Worm (Caenorhabditis elegans) whole organism, young adult: ENCODE results near the gene rbm-42.
A peak's percentile ranks its signal among the peaks of the same experiment; 100 is the strongest.

Experiments used
- B0035.1 ChIP-seq: sonication (generic microtip); optimal IDR thresholded peaks from 2 replicates; lab custom pipeline; 2016; ENCODE audit warnings: missing genetic modification characterization, mild to moderate bottlenecking, missing compliant biosample characterization, missing genotype, missing genetic modification reagents
- C17E4.6 ChIP-seq: fragments of 200-800 bp; sonication (Bioruptor generic); IDR thresholded peaks from 2 replicates; pipeline ENCODE4 v1.3.6; 2022; ENCODE audit warnings: missing genetic modification reagents, missing genetic modification characterization, missing compliant biosample characterization
- D2030.7 ChIP-seq: fragments of 200-800 bp; sonication (Bioruptor generic); IDR thresholded peaks from 2 replicates; pipeline ENCODE4 v1.3.6; 2022; ENCODE audit warnings: missing genetic modification reagents, missing genetic modification characterization, missing compliant biosample characterization
- F10E7.11 ChIP-seq: sonication (generic microtip); optimal IDR thresholded peaks from 2 replicates; lab custom pipeline; 2017; ENCODE audit warnings: mild to moderate bottlenecking, missing genetic modification characterization, moderate library complexity, missing compliant biosample characterization
- F23B12.7 ChIP-seq: sonication (generic microtip); optimal IDR thresholded peaks from 2 replicates; lab custom pipeline; 2017; ENCODE audit warnings: missing genetic modification characterization, mild to moderate bottlenecking, missing compliant biosample characterization, antibody characterized with exemption, moderate library complexity; ENCODE audit not compliant: insufficient read depth
- F39B2.1 ChIP-seq: fragments of 200-800 bp; sonication (Bioruptor generic); IDR thresholded peaks from 2 replicates; pipeline ENCODE4 v1.3.6; 2022; ENCODE audit warnings: missing genetic modification reagents, missing genetic modification characterization, missing compliant biosample characterization
- K11D2.4 ChIP-seq: fragments of 200-800 bp; sonication (Bioruptor generic); IDR thresholded peaks from 2 replicates; pipeline ENCODE4 v1.3.6; 2022; ENCODE audit warnings: missing genetic modification reagents, missing genetic modification characterization, missing compliant biosample characterization
- K12H6.12 ChIP-seq: fragments of 200-800 bp; sonication (Bioruptor generic); optimal IDR thresholded peaks from 2 replicates; lab custom pipeline; 2018; ENCODE audit warnings: mild to moderate bottlenecking, missing genetic modification characterization, missing compliant biosample characterization
- T26A5.8 ChIP-seq: sonication (generic microtip); optimal IDR thresholded peaks from 2 replicates; lab custom pipeline; 2016; ENCODE audit warnings: missing genetic modification characterization, missing compliant biosample characterization
- Y56A3A.18 ChIP-seq: fragments of 200-800 bp; sonication (Bioruptor generic); IDR thresholded peaks from 2 replicates; pipeline ENCODE4 v1.3.6; 2022; ENCODE audit warnings: missing genetic modification reagents, missing genetic modification characterization, missing compliant biosample characterization
- ZK185.1 ChIP-seq: sonication (generic microtip); optimal IDR thresholded peaks from 2 replicates; lab custom pipeline; 2016; ENCODE audit warnings: mild to moderate bottlenecking, missing genetic modification characterization, missing compliant biosample characterization; ENCODE audit not compliant: poor library complexity, severe bottlenecking
- aptf-3 ChIP-seq: fragments of 200-800 bp; sonication (Bioruptor generic); IDR thresholded peaks from 2 replicates; pipeline ENCODE4 v1.3.6; 2022; ENCODE audit warnings: missing genetic modification characterization, missing compliant biosample characterization
- attf-3 ChIP-seq: fragments of 200-800 bp; sonication (Bioruptor generic); conservative IDR thresholded peaks from 2 replicates; pipeline ENCODE4 v1.3.6; 2022; ENCODE audit warnings: missing genetic modification reagents, missing genetic modification characterization, missing compliant biosample characterization
- bed-1 ChIP-seq: fragments of 200-800 bp; sonication (Bioruptor generic); IDR thresholded peaks from 2 replicates; pipeline ENCODE4 v1.3.6; 2022; ENCODE audit warnings: missing genetic modification reagents, missing genetic modification characterization, missing compliant biosample characterization
- cebp-2 ChIP-seq: fragments of 200-800 bp; sonication (Bioruptor generic); IDR thresholded peaks from 2 replicates; pipeline ENCODE4 v1.3.6; 2022; ENCODE audit warnings: missing genetic modification characterization, missing compliant biosample characterization
- ceh-27 ChIP-seq: fragments of 200-800 bp; sonication (Bioruptor generic); optimal IDR thresholded peaks from 2 replicates; lab custom pipeline; 2018; ENCODE audit warnings: mild to moderate bottlenecking, missing genetic modification characterization, moderate library complexity, missing compliant biosample characterization
- ceh-40 ChIP-seq: fragments of 200-800 bp; sonication (Bioruptor generic); IDR thresholded peaks from 2 replicates; pipeline ENCODE4 v1.3.6; 2022; ENCODE audit warnings: missing genetic modification characterization, missing compliant biosample characterization
- chd-7 ChIP-seq: sonication (generic microtip); optimal IDR thresholded peaks from 2 replicates; lab custom pipeline; 2016; ENCODE audit warnings: mild to moderate bottlenecking, missing genetic modification characterization, moderate library complexity, missing compliant biosample characterization
- die-1 ChIP-seq: sonication (generic microtip); optimal IDR thresholded peaks from 2 replicates; lab custom pipeline; 2016; ENCODE audit warnings: missing genotype, mild to moderate bottlenecking, missing genetic modification characterization, missing compliant biosample characterization
- dox-1 ChIP-seq: fragments of 200-800 bp; sonication (Bioruptor generic); IDR thresholded peaks from 2 replicates; pipeline ENCODE4 v1.3.6; 2022; ENCODE audit warnings: missing genetic modification reagents, missing genetic modification characterization, missing compliant biosample characterization
- dpl-1 ChIP-seq: fragments of 150-350 bp; optimal IDR thresholded peaks from 2 replicates; lab custom pipeline; 2014; ENCODE audit warnings: missing biosample characterization, missing genetic modification reagents, missing genetic modification characterization
- efl-1 ChIP-seq: fragments of 150-350 bp; optimal IDR thresholded peaks from 2 replicates; lab custom pipeline; 2014; ENCODE audit warnings: missing biosample characterization, missing genetic modification reagents, missing genetic modification characterization
- egl-44 ChIP-seq: fragments of 200-800 bp; sonication (Bioruptor generic); IDR thresholded peaks from 2 replicates; pipeline ENCODE4 v1.3.6; 2022; ENCODE audit warnings: missing genetic modification reagents, missing genetic modification characterization, missing compliant biosample characterization
- hlh-12 ChIP-seq: sonication (generic microtip); optimal IDR thresholded peaks from 2 replicates; lab custom pipeline; 2016; ENCODE audit warnings: missing genetic modification characterization, missing compliant biosample characterization
- let-526 ChIP-seq: fragments of 200-800 bp; sonication (Bioruptor generic); IDR thresholded peaks from 2 replicates; pipeline ENCODE4 v1.3.6; 2022; ENCODE audit warnings: missing genetic modification reagents, missing genetic modification characterization, missing compliant biosample characterization
- lin-26 ChIP-seq: fragments of 200-800 bp; sonication (Bioruptor generic); IDR thresholded peaks from 2 replicates; pipeline ENCODE4 v1.3.6; 2022; ENCODE audit warnings: missing genetic modification reagents, missing genetic modification characterization, missing compliant biosample characterization
- lir-1 ChIP-seq: fragments of 200-800 bp; sonication (Bioruptor generic); conservative IDR thresholded peaks from 2 replicates; pipeline ENCODE4 v1.3.6; 2022; ENCODE audit warnings: missing genetic modification reagents, missing genetic modification characterization, missing compliant biosample characterization
- lsy-27 ChIP-seq: sonication (generic microtip); optimal IDR thresholded peaks from 2 replicates; lab custom pipeline; 2017; ENCODE audit warnings: missing genetic modification characterization, mild to moderate bottlenecking, missing compliant biosample characterization, antibody characterized with exemption, missing genotype, borderline replicate concordance; ENCODE audit not compliant: insufficient read depth
- madf-6 ChIP-seq: fragments of 200-800 bp; sonication (Bioruptor generic); IDR thresholded peaks from 2 replicates; pipeline ENCODE4 v1.3.6; 2022; ENCODE audit warnings: missing genetic modification reagents, missing genetic modification characterization, missing compliant biosample characterization
- madf-8 ChIP-seq: fragments of 200-800 bp; sonication (Bioruptor generic); conservative IDR thresholded peaks from 2 replicates; pipeline ENCODE4 v1.3.6; 2022; ENCODE audit warnings: missing genetic modification reagents, missing genetic modification characterization, missing compliant biosample characterization
- mes-4 ChIP-seq: sonication (generic microtip); optimal IDR thresholded peaks from 2 replicates; lab custom pipeline; 2016; ENCODE audit warnings: missing genotype, missing genetic modification characterization, missing compliant biosample characterization
- mxl-1 ChIP-seq: sonication (generic microtip); optimal IDR thresholded peaks from 2 replicates; lab custom pipeline; 2016; ENCODE audit warnings: missing genetic modification characterization, missing compliant biosample characterization
- nfya-2 ChIP-seq: fragments of 200-800 bp; sonication (Bioruptor generic); IDR thresholded peaks from 2 replicates; pipeline ENCODE4 v1.3.6; 2022; ENCODE audit warnings: missing genetic modification reagents, missing genetic modification characterization, missing compliant biosample characterization
- nfyb-1 ChIP-seq: fragments of 200-800 bp; sonication (Bioruptor generic); IDR thresholded peaks from 2 replicates; pipeline ENCODE4 v1.3.6; 2022; ENCODE audit warnings: missing genetic modification reagents, missing genetic modification characterization, missing compliant biosample characterization
- nhr-179 ChIP-seq: sonication (generic microtip); optimal IDR thresholded peaks from 2 replicates; lab custom pipeline; 2016; ENCODE audit warnings: mild to moderate bottlenecking, missing genetic modification characterization, missing compliant biosample characterization
- nhr-80 ChIP-seq: sonication (generic microtip); optimal IDR thresholded peaks from 2 replicates; lab custom pipeline; 2016; ENCODE audit warnings: missing genetic modification characterization, missing compliant biosample characterization
- pbrm-1 ChIP-seq: fragments of 200-800 bp; sonication (Bioruptor generic); IDR thresholded peaks from 2 replicates; pipeline ENCODE4 v1.3.6; 2022; ENCODE audit warnings: missing genetic modification reagents, missing genetic modification characterization, missing compliant biosample characterization
- rcor-1 ChIP-seq: fragments of 200-800 bp; sonication (Bioruptor generic); IDR thresholded peaks from 2 replicates; pipeline ENCODE4 v1.3.6; 2022; ENCODE audit warnings: missing genetic modification reagents, missing genetic modification characterization, missing compliant biosample characterization
- repo-1 ChIP-seq: sonication (generic microtip); optimal IDR thresholded peaks from 2 replicates; lab custom pipeline; 2017; ENCODE audit warnings: mild to moderate bottlenecking, missing genetic modification characterization, missing compliant biosample characterization
- snpc-1.1 ChIP-seq: sonication (generic microtip); optimal IDR thresholded peaks from 2 replicates; lab custom pipeline; 2017; ENCODE audit warnings: missing genetic modification characterization, mild to moderate bottlenecking, missing compliant biosample characterization, antibody characterized with exemption, moderate library complexity, missing genotype, missing genetic modification reagents; ENCODE audit not compliant: insufficient read depth
- snpc-3.4 ChIP-seq: sonication (generic microtip); optimal IDR thresholded peaks from 2 replicates; lab custom pipeline; 2017; ENCODE audit warnings: missing genetic modification characterization, mild to moderate bottlenecking, missing compliant biosample characterization, antibody characterized with exemption, moderate library complexity, missing genotype, missing genetic modification reagents
- sptf-2 ChIP-seq: fragments of 200-800 bp; sonication (Bioruptor generic); optimal IDR thresholded peaks from 2 replicates; lab custom pipeline; 2018; ENCODE audit warnings: mild to moderate bottlenecking, missing genetic modification characterization, missing compliant biosample characterization
- tbp1 ChIP-seq: fragments of 200-800 bp; sonication (Bioruptor generic); optimal IDR thresholded peaks from 2 replicates; lab custom pipeline; 2018; ENCODE audit warnings: mild to moderate bottlenecking, missing genetic modification characterization, missing compliant biosample characterization
- tbx-9 ChIP-seq: sonication (generic microtip); optimal IDR thresholded peaks from 2 replicates; lab custom pipeline; 2016; ENCODE audit warnings: borderline replicate concordance, missing genetic modification characterization, inconsistent platforms, missing compliant biosample characterization
- unc-130 ChIP-seq: sonication (generic microtip); optimal IDR thresholded peaks from 2 replicates; lab custom pipeline; 2016; ENCODE audit warnings: missing genetic modification reagents, missing genetic modification characterization, missing compliant biosample characterization
- zim-3 ChIP-seq: sonication (generic microtip); optimal IDR thresholded peaks from 2 replicates; lab custom pipeline; 2017; ENCODE audit warnings: mild to moderate bottlenecking, missing genetic modification characterization, moderate library complexity, missing compliant biosample characterization
- ztf-25 ChIP-seq: fragments of 200-800 bp; sonication (Bioruptor generic); IDR thresholded peaks from 2 replicates; pipeline ENCODE4 v1.3.6; 2022; ENCODE audit warnings: missing genetic modification reagents, missing genetic modification characterization, missing compliant biosample characterization
- ztf-28 ChIP-seq: fragments of 200-800 bp; sonication (Bioruptor generic); IDR thresholded peaks from 2 replicates; pipeline ENCODE4 v1.3.6; 2022; ENCODE audit warnings: missing genetic modification reagents, missing genetic modification characterization, missing compliant biosample characterization
- ztf-3 ChIP-seq: fragments of 200-800 bp; sonication (Bioruptor generic); optimal IDR thresholded peaks from 2 replicates; lab custom pipeline; 2018; ENCODE audit warnings: mild to moderate bottlenecking, missing genetic modification characterization, missing compliant biosample characterization

The rbm-42 gene

DNA sequence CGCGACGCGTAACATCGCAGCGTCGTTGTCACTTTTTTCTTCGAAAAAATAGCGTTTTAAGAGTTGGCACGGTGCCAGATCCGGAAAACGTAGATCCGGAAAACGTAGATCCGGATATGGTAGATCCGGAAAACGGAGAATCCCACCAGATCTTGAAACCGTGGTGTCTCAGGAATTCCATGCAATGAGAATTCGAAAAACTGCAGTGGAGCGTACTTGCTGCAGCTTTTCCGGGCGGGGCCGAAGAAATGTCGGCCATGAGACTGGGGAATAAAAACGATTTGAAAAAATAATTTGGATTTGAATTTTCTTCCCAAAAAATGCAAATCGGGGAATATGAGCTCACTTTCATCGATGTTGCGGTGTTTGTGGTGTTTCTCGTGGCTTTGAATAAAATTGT lies 19.4 kb upstream of the rbm-42 start, which contains the start of gene K10D2.5 (continued):
- TF ChIP-seq bed-1 (0 out of 2 replicates have a peak, but pooled peaks have one; percentile 21), dpl-1 (GFP tag; lab: Kevin White, UChicago) (peak; percentile 77), mes-4 (tag; lab: Kevin White, UChicago) (no peak), K11D2.4 (GFP tag; lab: Robert Waterston, UW) (peak; percentile 94), nfya-2 (GFP tag; lab: Robert Waterston, UW) (no peak), hlh-12 (no peak), ztf-25 (peak; percentile 100), B0035.1 (peak; percentile 31), snpc-1.1 (no peak), cebp-2 (GFP tag; lab: Robert Waterston, UW) (0 out of 2 replicates have a peak, but pooled peaks have one; percentile 17), nhr-179 (tag; lab: Kevin White, UChicago) (no peak), lsy-27 (tag; lab: Kevin White, UChicago) (no peak), mxl-1 (peak; percentile 27), ceh-40 (peak; percentile 91), zim-3 (peak; percentile 80), T26A5.8 (tag; lab: Kevin White, UChicago) (no peak), madf-8 (GFP tag; lab: Robert Waterston, UW) (peak; percentile 77), repo-1 (no peak), dox-1 (peak; percentile 99), chd-7 (tag; lab: Kevin White, UChicago) (peak; percentile 78), rcor-1 (GFP tag; lab: Robert Waterston, UW) (peak; percentile 96), Y56A3A.18 (GFP tag; lab: Robert Waterston, UW) (no peak), lir-1 (peak; percentile 98), C17E4.6 (GFP tag; lab: Robert Waterston, UW) (peak; percentile 92), tbx-9 (no peak), ceh-27 (GFP tag; lab: Kevin White, UChicago) (peak; percentile 99), efl-1 (GFP tag; lab: Kevin White, UChicago) (peak; percentile 78), sptf-2 (GFP tag; lab: Kevin White, UChicago) (peak; percentile 66), aptf-3 (GFP tag; lab: Robert Waterston, UW) (peak; percentile 63; the same call in 1 of the 2 replicates), F23B12.7 (tag; lab: Kevin White, UChicago) (peak; percentile 85), let-526 (GFP tag; lab: Robert Waterston, UW) (peak; percentile 96), F10E7.11 (tag; lab: Kevin White, UChicago) (no peak), madf-6 (GFP tag; lab: Robert Waterston, UW) (peak; percentile 88), nhr-80 (tag; lab: Kevin White, UChicago) (peak; percentile 80), nfyb-1 (GFP tag; lab: Robert Waterston, UW) (peak; percentile 94), ztf-28 (GFP tag; lab: Robert Waterston, UW) (peak; percentile 99), pbrm-1 (GFP tag; lab: Robert Waterston, UW) (peak; percentile 93), lin-26 (GFP tag; lab: Robert Waterston, UW) (peak; percentile 81), ZK185.1 (tag; lab: Kevin White, UChicago) (peak; percentile 97), F39B2.1 (GFP tag; lab: Robert Waterston, UW) (peak; percentile 77; the same call in 1 of the 2 replicates), attf-3 (GFP tag; lab: Robert Waterston, UW) (peak; percentile 85), unc-130 (GFP tag; lab: Kevin White, UChicago) (peak; percentile 98), tbp1 (GFP tag; lab: Kevin White, UChicago) (peak; percentile 73), D2030.7 (peak; percentile 99), snpc-3.4 (tag; lab: Kevin White, UChicago) (peak; percentile 71), die-1 (tag; lab: Kevin White, UChicago) (peak; percentile 60), ztf-3 (GFP tag; lab: Kevin White, UChicago) (no peak), egl-44 (peak; percentile 66; the same call in 1 of the 2 replicates), K12H6.12 (tag; lab: Kevin White, UChicago) (peak; percentile 92)
